Worm (Caenorhabditis elegans) whole organism, L4 larva: ENCODE measurements around the gene F35A5.1.

ENCODE experiments used
- D1046.2 ChIP-seq: fragments of 200-800 bp; sonication (Bioruptor generic); IDR thresholded peaks from 2 replicates; pipeline ENCODE4 v1.3.6; 2022; ENCODE audit warnings: missing genetic modification characterization, missing compliant biosample characterization
- F10B5.3 ChIP-seq: sonication (generic microtip); optimal IDR thresholded peaks from 2 replicates; lab custom pipeline; 2016; ENCODE audit warnings: mild to moderate bottlenecking, missing genetic modification characterization, missing compliant biosample characterization
- F26F4.8 ChIP-seq: fragments of 200-800 bp; sonication (Bioruptor generic); conservative IDR thresholded peaks from 2 replicates; pipeline ENCODE4 v1.3.6; 2022; ENCODE audit warnings: missing genetic modification characterization, missing compliant biosample characterization
- F44E2.7 ChIP-seq: fragments of 200-800 bp; sonication (Bioruptor generic); IDR thresholded peaks from 2 replicates; pipeline ENCODE4 v2.1.2; 2022; ENCODE audit warnings: missing genetic modification characterization, missing compliant biosample characterization
- Y48G9A.11 ChIP-seq: fragments of 200-800 bp; sonication (Bioruptor generic); IDR thresholded peaks from 2 replicates; pipeline ENCODE4 v1.3.6; 2022; ENCODE audit warnings: missing genetic modification reagents, missing genetic modification characterization, missing compliant biosample characterization
- Y5F2A.4 ChIP-seq: fragments of 200-800 bp; sonication (Bioruptor generic); optimal IDR thresholded peaks from 2 replicates; lab custom pipeline; 2018; ENCODE audit warnings: mild to moderate bottlenecking, missing genetic modification characterization, missing compliant biosample characterization
- ZK546.5 ChIP-seq, 2 experiments: sonication (generic microtip); optimal IDR thresholded peaks; 2 replicates each; lab custom pipeline; 2017; ENCODE audit warnings: missing biosample characterization in 2 of 2, missing genetic modification characterization in 2 of 2
- ama-1 ChIP-seq: fragments of 150-350 bp; optimal IDR thresholded peaks from 2 replicates; lab custom pipeline; 2014; ENCODE audit warnings: inconsistent platforms, mixed read lengths
- arid-1 ChIP-seq: fragments of 200-800 bp; sonication (Bioruptor generic); conservative IDR thresholded peaks from 2 replicates; pipeline ENCODE4 v1.3.6; 2022; ENCODE audit warnings: missing genetic modification reagents, missing genetic modification characterization, missing compliant biosample characterization
- ceh-20 ChIP-seq: fragments of 200-800 bp; sonication (Bioruptor generic); IDR thresholded peaks from 2 replicates; pipeline ENCODE4 v1.3.6; 2022; ENCODE audit warnings: missing genetic modification reagents, missing genetic modification characterization, missing compliant biosample characterization
- ceh-32 ChIP-seq: sonication (generic microtip); optimal IDR thresholded peaks from 2 replicates; lab custom pipeline; 2016; ENCODE audit warnings: mild to moderate bottlenecking, missing genetic modification characterization, missing compliant biosample characterization; ENCODE audit not compliant: poor library complexity
- ceh-44 ChIP-seq: fragments of 200-800 bp; sonication (Bioruptor generic); IDR thresholded peaks from 2 replicates; pipeline ENCODE4 v1.3.6; 2022; ENCODE audit warnings: missing genetic modification reagents, missing genetic modification characterization, missing compliant biosample characterization
- ceh-62 ChIP-seq: sonication (generic microtip); optimal IDR thresholded peaks from 2 replicates; lab custom pipeline; 2017; ENCODE audit warnings: missing biosample characterization, missing genetic modification characterization
- ceh-82 ChIP-seq: sonication (generic microtip); optimal IDR thresholded peaks from 2 replicates; lab custom pipeline; 2017; ENCODE audit warnings: missing biosample characterization, missing genetic modification characterization
- cey-2 ChIP-seq: sonication (generic microtip); optimal IDR thresholded peaks from 3 replicates; lab custom pipeline; 2017; ENCODE audit warnings: missing genetic modification characterization, mild to moderate bottlenecking, missing compliant biosample characterization, antibody characterized with exemption, borderline replicate concordance; ENCODE audit not compliant: insufficient read depth
- daf-16 ChIP-seq, 3 experiments: sonication (generic microtip); optimal IDR thresholded peaks; 2 replicates each; lab custom pipeline; 2016 to 2017; ENCODE audit warnings: missing genetic modification characterization in 3 of 3, missing genetic modification reagents in 3 of 3, mild to moderate bottlenecking in 2 of 3, missing compliant biosample characterization in 2 of 3, missing biosample characterization in 1 of 3, moderate library complexity in 1 of 3
- daf-19 ChIP-seq: fragments of 200-800 bp; sonication (Bioruptor generic); conservative IDR thresholded peaks from 2 replicates; pipeline ENCODE4 v1.3.6; 2022; ENCODE audit warnings: missing genetic modification characterization, missing compliant biosample characterization
- daf-8 ChIP-seq: fragments of 200-800 bp; sonication (Bioruptor generic); IDR thresholded peaks from 2 replicates; pipeline ENCODE4 v1.3.6; 2022; ENCODE audit warnings: missing genetic modification characterization, missing compliant biosample characterization
- dmd-6 ChIP-seq: fragments of 200-800 bp; sonication (Bioruptor generic); IDR thresholded peaks from 2 replicates; pipeline ENCODE4 v1.3.6; 2022; ENCODE audit warnings: missing genetic modification reagents, missing genetic modification characterization, missing compliant biosample characterization
- dmd-9 ChIP-seq: fragments of 200-800 bp; sonication (Bioruptor generic); IDR thresholded peaks from 2 replicates; pipeline ENCODE4 v1.3.6; 2022; ENCODE audit warnings: missing genetic modification reagents, missing genetic modification characterization, missing compliant biosample characterization
- egl-27 ChIP-seq: sonication (generic microtip); optimal IDR thresholded peaks from 3 replicates; lab custom pipeline; 2017; ENCODE audit warnings: missing biosample characterization, missing genetic modification reagents, missing genetic modification characterization
- gei-8 ChIP-seq: fragments of 200-800 bp; sonication (Bioruptor generic); optimal IDR thresholded peaks from 2 replicates; lab custom pipeline; 2018; ENCODE audit warnings: mild to moderate bottlenecking, missing genetic modification characterization, missing compliant biosample characterization
- hif-1 ChIP-seq, 2 experiments: sonication (generic microtip); optimal IDR thresholded peaks; 2 replicates each; lab custom pipeline; 2016 to 2017; ENCODE audit warnings: missing compliant biosample characterization in 2 of 2, missing genetic modification characterization in 2 of 2, missing genetic modification reagents in 2 of 2, missing genotype in 2 of 2, mild to moderate bottlenecking in 1 of 2
- hlh-30 ChIP-seq: sonication (generic microtip); optimal IDR thresholded peaks from 2 replicates; lab custom pipeline; 2017; ENCODE audit warnings: antibody characterized with exemption, mild to moderate bottlenecking, missing genetic modification characterization, missing compliant biosample characterization; ENCODE audit not compliant: insufficient read depth
- jun-1 ChIP-seq: fragments of 150-350 bp; optimal IDR thresholded peaks from 2 replicates; lab custom pipeline; 2014; ENCODE audit warnings: missing biosample characterization, missing genetic modification reagents, missing genetic modification characterization
- lin-1 ChIP-seq: fragments of 200-800 bp; sonication (Bioruptor generic); IDR thresholded peaks from 2 replicates; pipeline ENCODE4 v1.3.6; 2022; ENCODE audit warnings: missing genetic modification reagents, missing genetic modification characterization, missing compliant biosample characterization
- lin-13 ChIP-seq: fragments of 150-350 bp; optimal IDR thresholded peaks from 2 replicates; lab custom pipeline; 2014; ENCODE audit warnings: missing biosample characterization, missing genetic modification reagents, missing genetic modification characterization
- lin-29 ChIP-seq: fragments of 200-800 bp; sonication (Bioruptor generic); IDR thresholded peaks from 2 replicates; pipeline ENCODE4 v1.3.6; 2022; ENCODE audit warnings: missing genetic modification reagents, missing genetic modification characterization, missing compliant biosample characterization
- lir-3 ChIP-seq: sonication (generic microtip); optimal IDR thresholded peaks from 2 replicates; lab custom pipeline; 2016; ENCODE audit warnings: mild to moderate bottlenecking, missing genetic modification characterization, missing compliant biosample characterization
- lsy-2 ChIP-seq, 2 experiments: fragments of 150-350 bp in 1 of 2; sonication (generic microtip) in 1 of 2; optimal IDR thresholded peaks; 2 replicates each; lab custom pipeline; 2014 to 2017; ENCODE audit warnings: missing biosample characterization in 2 of 2, missing genetic modification characterization in 2 of 2
- mdl-1 ChIP-seq, 2 experiments: fragments of 150-350 bp in 1 of 2; sonication (generic microtip) in 1 of 2; optimal IDR thresholded peaks; 2 replicates each; lab custom pipeline; 2014 to 2017; ENCODE audit warnings: missing biosample characterization in 2 of 2, missing genetic modification characterization in 2 of 2
- mdt-29 ChIP-seq: fragments of 200-800 bp; sonication (Bioruptor generic); IDR thresholded peaks from 2 replicates; pipeline ENCODE4 v1.3.6; 2022; ENCODE audit warnings: missing genetic modification reagents, missing genetic modification characterization, missing compliant biosample characterization
- mxl-2 ChIP-seq: fragments of 200-800 bp; sonication (Bioruptor generic); conservative IDR thresholded peaks from 2 replicates; pipeline ENCODE4 v1.3.6; 2022; ENCODE audit warnings: missing genetic modification reagents, missing genetic modification characterization, missing compliant biosample characterization
- mxl-3 ChIP-seq: fragments of 200-800 bp; sonication (Bioruptor generic); optimal IDR thresholded peaks from 2 replicates; lab custom pipeline; 2018; ENCODE audit warnings: mild to moderate bottlenecking, missing genetic modification characterization, missing compliant biosample characterization
- nhr-10 ChIP-seq: fragments of 150-350 bp; optimal IDR thresholded peaks from 2 replicates; lab custom pipeline; 2014; ENCODE audit warnings: missing biosample characterization, missing genetic modification characterization
- nhr-28 ChIP-seq: fragments of 150-350 bp; optimal IDR thresholded peaks from 2 replicates; lab custom pipeline; 2014; ENCODE audit warnings: missing biosample characterization, missing genetic modification characterization
- nhr-77 ChIP-seq: fragments of 150-350 bp; optimal IDR thresholded peaks from 2 replicates; lab custom pipeline; 2014; ENCODE audit warnings: missing biosample characterization, missing genetic modification characterization
- rbr-2 ChIP-seq: sonication (generic microtip); optimal IDR thresholded peaks from 2 replicates; lab custom pipeline; 2016; ENCODE audit warnings: missing genotype, missing genetic modification characterization, missing compliant biosample characterization
- saeg-2 ChIP-seq: fragments of 200-800 bp; sonication (Bioruptor generic); IDR thresholded peaks from 2 replicates; pipeline ENCODE4 v1.3.6; 2022; ENCODE audit warnings: missing genetic modification reagents, missing genetic modification characterization, missing compliant biosample characterization
- set-16 ChIP-seq: fragments of 200-800 bp; sonication (Bioruptor generic); IDR thresholded peaks from 2 replicates; pipeline ENCODE4 v1.3.6; 2022; ENCODE audit warnings: missing genetic modification reagents, missing genetic modification characterization, missing compliant biosample characterization
- snpc-1.2 ChIP-seq: fragments of 200-800 bp; sonication (Bioruptor generic); IDR thresholded peaks from 2 replicates; pipeline ENCODE4 v1.3.6; 2022; ENCODE audit warnings: missing genetic modification reagents, missing genetic modification characterization, missing compliant biosample characterization
- snpc-4 ChIP-seq: fragments of 150-350 bp; optimal IDR thresholded peaks from 2 replicates; lab custom pipeline; 2014; ENCODE audit warnings: missing biosample characterization, missing genetic modification characterization
- spr-1 ChIP-seq: sonication (generic microtip); optimal IDR thresholded peaks from 2 replicates; lab custom pipeline; 2016; ENCODE audit warnings: mild to moderate bottlenecking, missing genetic modification characterization, missing compliant biosample characterization
- tag-97 ChIP-seq: fragments of 200-800 bp; sonication (Bioruptor generic); IDR thresholded peaks from 2 replicates; pipeline ENCODE4 v1.3.6; 2022; ENCODE audit warnings: missing genetic modification characterization, missing compliant biosample characterization
- unc-130 ChIP-seq: sonication (generic microtip); optimal IDR thresholded peaks from 2 replicates; lab custom pipeline; 2016; ENCODE audit warnings: missing genetic modification reagents, missing genetic modification characterization, missing compliant biosample characterization
- unc-39 ChIP-seq: sonication (generic microtip); optimal IDR thresholded peaks from 2 replicates; lab custom pipeline; 2017; ENCODE audit warnings: missing biosample characterization, missing genetic modification characterization
- zfp-2 ChIP-seq: sonication (generic microtip); optimal IDR thresholded peaks from 2 replicates; lab custom pipeline; 2016; ENCODE audit warnings: mild to moderate bottlenecking, missing genetic modification characterization, missing compliant biosample characterization
- zfp-3 ChIP-seq: fragments of 200-800 bp; sonication (Bioruptor generic); conservative IDR thresholded peaks from 2 replicates; pipeline ENCODE4 v1.3.6; 2022; ENCODE audit warnings: missing genetic modification reagents, missing genetic modification characterization, missing compliant biosample characterization
- zip-11 ChIP-seq: fragments of 200-800 bp; sonication (Bioruptor generic); IDR thresholded peaks from 2 replicates; pipeline ENCODE4 v1.3.6; 2022; ENCODE audit warnings: missing genetic modification characterization, missing compliant biosample characterization
- zip-2 ChIP-seq: fragments of 150-350 bp; optimal IDR thresholded peaks from 2 replicates; lab custom pipeline; 2014; ENCODE audit warnings: missing biosample characterization, missing genetic modification characterization

Gene F35A5.1

DNA sequence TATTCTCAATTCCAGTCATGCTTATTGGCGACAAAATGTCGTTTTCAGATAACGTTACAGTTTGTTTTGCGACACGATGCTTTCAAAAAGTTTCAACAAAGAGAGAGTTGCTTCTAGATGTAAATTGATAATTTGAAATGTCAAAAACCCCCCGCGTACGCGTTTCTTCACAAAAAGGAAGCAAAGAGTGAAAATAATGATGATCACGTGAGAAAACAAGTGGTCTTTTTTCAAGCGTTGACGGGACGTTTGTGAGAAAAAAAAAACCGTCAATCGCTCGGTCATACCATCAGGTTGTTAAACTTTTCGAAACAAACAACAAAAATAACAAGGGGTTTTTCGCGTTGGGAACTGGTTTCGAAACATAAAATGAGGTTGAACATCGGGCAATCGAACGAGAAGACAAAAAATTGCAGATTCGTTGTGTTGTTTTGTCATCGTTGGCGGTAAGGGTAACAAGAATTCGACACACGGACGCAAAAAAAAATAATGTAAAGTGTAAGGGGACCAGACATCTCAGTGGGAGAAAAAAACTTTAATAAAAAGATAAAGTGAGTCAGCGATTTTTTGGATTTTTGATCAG is 24.9 kb downstream of the F35A5.1 start (continued):
- TF ChIP-seq set-16 (GFP tag; lab: Robert Waterston, UW), result no peak
- 0 out of 2 replicates have a peak, but pooled peaks have one; percentile 25 for TF ChIP-seq mxl-2 (GFP tag; lab: Robert Waterston, UW)
- TF ChIP-seq F26F4.8 (GFP tag; lab: Robert Waterston, UW), result no peak
- peak; percentile 21 for TF ChIP-seq lin-13 (GFP tag; lab: Kevin White, UChicago)
- TF ChIP-seq dmd-6 (GFP tag; lab: Robert Waterston, UW), result peak; percentile 96
- TF ChIP-seq saeg-2 (GFP tag; lab: Robert Waterston, UW), result peak; percentile 33; the same call in 1 of the 2 replicates
- TF ChIP-seq ZK546.5 (tag; optimal IDR thresholded peaks at IDR 0.05; lab: Kevin White, UChicago), result no peak
- no peak for TF ChIP-seq ama-1
- TF ChIP-seq ceh-62 (tag; lab: Kevin White, UChicago), result no peak
- TF ChIP-seq lir-3 (tag; lab: Kevin White, UChicago), result no peak
- TF ChIP-seq arid-1 (GFP tag; lab: Robert Waterston, UW), result no peak
- peak; percentile 89 for TF ChIP-seq hlh-30 (tag; lab: Kevin White, UChicago)
- TF ChIP-seq gei-8 (GFP tag; lab: Kevin White, UChicago), result peak; percentile 36
- no peak for TF ChIP-seq daf-19 (GFP tag; lab: Robert Waterston, UW)
- no peak for TF ChIP-seq rbr-2 (tag; lab: Kevin White, UChicago)
- peak in 1 of 2 experiments; percentile 44 for TF ChIP-seq lsy-2 (tag; optimal IDR thresholded peaks at IDR 0.05; lab: Kevin White, UChicago)
- no peak for TF ChIP-seq F44E2.7 (GFP tag; lab: Robert Waterston, UW)
- TF ChIP-seq zfp-3 (GFP tag; lab: Robert Waterston, UW), result no peak
- no peak for TF ChIP-seq zfp-2 (tag; lab: Kevin White, UChicago)
- TF ChIP-seq tag-97 (GFP tag; lab: Robert Waterston, UW), result no peak
- TF ChIP-seq ceh-20 (GFP tag; lab: Robert Waterston, UW), result peak; percentile 74
- TF ChIP-seq dmd-9 (GFP tag; lab: Robert Waterston, UW), result no peak
- TF ChIP-seq Y5F2A.4, result no peak
- TF ChIP-seq hif-1 (tag; optimal IDR thresholded peaks at IDR 0.05; lab: Kevin White, UChicago), result peak in 1 of 2 experiments; percentile 67
- no peak for TF ChIP-seq ceh-82 (tag; lab: Kevin White, UChicago)
- TF ChIP-seq daf-16 (GFP tag; optimal IDR thresholded peaks at IDR 0.05; lab: Kevin White, UChicago), result peak in 1 of 2 experiments; percentile 68
- TF ChIP-seq daf-16 (tag; optimal IDR thresholded peaks at IDR 0.05; lab: Kevin White, UChicago), result peak; percentile 98
- TF ChIP-seq nhr-77 (tag; lab: Kevin White, UChicago), result peak; percentile 75
- TF ChIP-seq spr-1 (tag; lab: Kevin White, UChicago), result no peak
- no peak for TF ChIP-seq ceh-32 (tag; lab: Kevin White, UChicago)
- no peak for TF ChIP-seq F10B5.3 (tag; lab: Kevin White, UChicago)
- TF ChIP-seq D1046.2, result no peak
- peak in 1 of 2 experiments; percentile 62 for TF ChIP-seq mdl-1 (tag; optimal IDR thresholded peaks at IDR 0.05; lab: Kevin White, UChicago)
- TF ChIP-seq unc-39 (tag; lab: Kevin White, UChicago), result no peak
- no peak for TF ChIP-seq ceh-44 (GFP tag; lab: Robert Waterston, UW)
- TF ChIP-seq unc-130 (GFP tag; lab: Kevin White, UChicago), result no peak
- no peak for TF ChIP-seq zip-11 (GFP tag; lab: Robert Waterston, UW)
- no peak for TF ChIP-seq snpc-4
- TF ChIP-seq lin-29 (GFP tag; lab: Robert Waterston, UW), result no peak
- TF ChIP-seq Y48G9A.11 (GFP tag; lab: Robert Waterston, UW), result no peak
- TF ChIP-seq snpc-1.2 (GFP tag; lab: Robert Waterston, UW), result no peak
- no peak for TF ChIP-seq nhr-10
- no peak for TF ChIP-seq zip-2
- TF ChIP-seq lin-1 (GFP tag; lab: Robert Waterston, UW), result peak; percentile 84
- TF ChIP-seq mdt-29 (GFP tag; lab: Robert Waterston, UW), result no peak
- TF ChIP-seq daf-8 (GFP tag; lab: Robert Waterston, UW), result no peak
- no peak for TF ChIP-seq egl-27 (tag; lab: Kevin White, UChicago)
- TF ChIP-seq nhr-28 (tag; lab: Kevin White, UChicago), result peak; percentile 71
- TF ChIP-seq mxl-3 (GFP tag; lab: Kevin White, UChicago), result peak; percentile 2
- TF ChIP-seq cey-2 (tag; lab: Kevin White, UChicago), result peak; percentile 17
- peak; percentile 5 for TF ChIP-seq jun-1
